Worm (Caenorhabditis elegans) whole organism, young adult: ENCODE data around the gene ptr-16.

Source experiments
- C06A6.2 ChIP-seq: fragments of 200-800 bp; sonication (Bioruptor generic); conservative IDR thresholded peaks from 2 replicates; pipeline ENCODE4 v1.3.6; 2022; ENCODE audit warnings: missing genetic modification characterization, missing compliant biosample characterization
- D2030.7 ChIP-seq: fragments of 200-800 bp; sonication (Bioruptor generic); IDR thresholded peaks from 2 replicates; pipeline ENCODE4 v1.3.6; 2022; ENCODE audit warnings: missing genetic modification reagents, missing genetic modification characterization, missing compliant biosample characterization
- F10E7.11 ChIP-seq: sonication (generic microtip); optimal IDR thresholded peaks from 2 replicates; lab custom pipeline; 2017; ENCODE audit warnings: mild to moderate bottlenecking, missing genetic modification characterization, moderate library complexity, missing compliant biosample characterization
- F33H1.4 ChIP-seq: fragments of 200-800 bp; sonication (Bioruptor generic); IDR thresholded peaks from 2 replicates; pipeline ENCODE4 v1.3.6; 2022; ENCODE audit warnings: missing genetic modification reagents, missing genetic modification characterization, missing compliant biosample characterization
- F37B4.10 ChIP-seq: fragments of 200-800 bp; sonication (Bioruptor generic); IDR thresholded peaks from 2 replicates; pipeline ENCODE4 v1.3.6; 2022; ENCODE audit warnings: missing genetic modification characterization, missing compliant biosample characterization
- T07F8.4 ChIP-seq: sonication (generic microtip); optimal IDR thresholded peaks from 2 replicates; lab custom pipeline; 2016; ENCODE audit warnings: mild to moderate bottlenecking, missing genetic modification characterization, moderate library complexity, missing compliant biosample characterization
- Y53G8AR.9 ChIP-seq: fragments of 200-800 bp; sonication (Bioruptor generic); conservative IDR thresholded peaks from 2 replicates; pipeline ENCODE4 v1.3.6; 2022; ENCODE audit warnings: missing genetic modification reagents, missing genetic modification characterization, missing compliant biosample characterization
- Y56A3A.18 ChIP-seq: fragments of 200-800 bp; sonication (Bioruptor generic); IDR thresholded peaks from 2 replicates; pipeline ENCODE4 v1.3.6; 2022; ENCODE audit warnings: missing genetic modification reagents, missing genetic modification characterization, missing compliant biosample characterization
- bed-2 ChIP-seq: fragments of 200-800 bp; sonication (Bioruptor generic); IDR thresholded peaks from 2 replicates; pipeline ENCODE4 v1.3.6; 2022; ENCODE audit warnings: missing genetic modification reagents, missing genetic modification characterization, missing compliant biosample characterization
- ccch-3 ChIP-seq: fragments of 200-800 bp; sonication (Bioruptor generic); optimal IDR thresholded peaks from 2 replicates; lab custom pipeline; 2018; ENCODE audit warnings: mild to moderate bottlenecking, missing genetic modification characterization, missing compliant biosample characterization
- cebp-1 ChIP-seq, 2 experiments: fragments of 200-800 bp in 1 of 2; sonication (Bioruptor generic) in 1 of 2; sonication (generic microtip) in 1 of 2; IDR thresholded peaks in 1 of 2; optimal IDR thresholded peaks in 1 of 2; 2 replicates each; pipeline versions ENCODE4 v1.3.6 to Lab custom; 2017 to 2022; ENCODE audit warnings: missing compliant biosample characterization in 2 of 2, missing genetic modification characterization in 2 of 2, mild to moderate bottlenecking in 1 of 2, missing genetic modification reagents in 1 of 2, moderate library complexity in 1 of 2
- ceh-100 ChIP-seq: fragments of 200-800 bp; sonication (Bioruptor generic); IDR thresholded peaks from 2 replicates; pipeline ENCODE4 v1.3.6; 2022; ENCODE audit warnings: missing genetic modification reagents, missing genetic modification characterization, missing compliant biosample characterization
- ceh-58 ChIP-seq: fragments of 200-800 bp; sonication (Bioruptor generic); IDR thresholded peaks from 2 replicates; pipeline ENCODE4 v1.3.6; 2022; ENCODE audit warnings: missing genetic modification characterization, missing compliant biosample characterization
- chd-7 ChIP-seq: sonication (generic microtip); optimal IDR thresholded peaks from 2 replicates; lab custom pipeline; 2016; ENCODE audit warnings: mild to moderate bottlenecking, missing genetic modification characterization, moderate library complexity, missing compliant biosample characterization
- dox-1 ChIP-seq: fragments of 200-800 bp; sonication (Bioruptor generic); IDR thresholded peaks from 2 replicates; pipeline ENCODE4 v1.3.6; 2022; ENCODE audit warnings: missing genetic modification reagents, missing genetic modification characterization, missing compliant biosample characterization
- efl-1 ChIP-seq: fragments of 150-350 bp; optimal IDR thresholded peaks from 2 replicates; lab custom pipeline; 2014; ENCODE audit warnings: missing biosample characterization, missing genetic modification reagents, missing genetic modification characterization
- egl-18 ChIP-seq: fragments of 200-800 bp; sonication (Bioruptor generic); IDR thresholded peaks from 2 replicates; pipeline ENCODE4 v1.3.6; 2022; ENCODE audit warnings: missing genetic modification reagents, missing genetic modification characterization, missing compliant biosample characterization
- ekl-4 ChIP-seq: fragments of 200-800 bp; sonication (Bioruptor generic); IDR thresholded peaks from 2 replicates; pipeline ENCODE4 v1.3.6; 2022; ENCODE audit warnings: missing genetic modification reagents, missing genetic modification characterization, missing compliant biosample characterization
- hmg-20 ChIP-seq: fragments of 200-800 bp; sonication (Bioruptor generic); IDR thresholded peaks from 2 replicates; pipeline ENCODE4 v1.3.6; 2022; ENCODE audit warnings: missing genetic modification reagents, missing genetic modification characterization, missing compliant biosample characterization
- let-607 ChIP-seq, 2 experiments: fragments of 200-800 bp in 1 of 2; sonication (Bioruptor generic) in 1 of 2; sonication (generic microtip) in 1 of 2; optimal IDR thresholded peaks; 2 replicates each; lab custom pipeline; 2016 to 2018; ENCODE audit warnings: mild to moderate bottlenecking in 2 of 2, missing compliant biosample characterization in 2 of 2, missing genetic modification characterization in 2 of 2, moderate library complexity in 2 of 2, missing genotype in 1 of 2
- lin-26 ChIP-seq: fragments of 200-800 bp; sonication (Bioruptor generic); IDR thresholded peaks from 2 replicates; pipeline ENCODE4 v1.3.6; 2022; ENCODE audit warnings: missing genetic modification reagents, missing genetic modification characterization, missing compliant biosample characterization
- lsl-1 ChIP-seq: fragments of 200-800 bp; sonication (Bioruptor generic); optimal IDR thresholded peaks from 2 replicates; lab custom pipeline; 2018; ENCODE audit warnings: mild to moderate bottlenecking, missing genetic modification characterization, moderate library complexity, missing compliant biosample characterization
- madf-10 ChIP-seq: sonication (generic microtip); optimal IDR thresholded peaks from 2 replicates; lab custom pipeline; 2016; ENCODE audit warnings: mild to moderate bottlenecking, missing genetic modification characterization, missing compliant biosample characterization
- madf-3 ChIP-seq: fragments of 200-800 bp; sonication (Bioruptor generic); IDR thresholded peaks from 2 replicates; pipeline ENCODE4 v1.3.6; 2022; ENCODE audit warnings: missing genetic modification reagents, missing genetic modification characterization, missing compliant biosample characterization
- nfyb-1 ChIP-seq: fragments of 200-800 bp; sonication (Bioruptor generic); IDR thresholded peaks from 2 replicates; pipeline ENCODE4 v1.3.6; 2022; ENCODE audit warnings: missing genetic modification reagents, missing genetic modification characterization, missing compliant biosample characterization
- nhr-120 ChIP-seq: fragments of 200-800 bp; sonication (Bioruptor generic); IDR thresholded peaks from 2 replicates; pipeline ENCODE4 v1.3.6; 2022; ENCODE audit warnings: missing genetic modification characterization, missing compliant biosample characterization
- rcor-1 ChIP-seq: fragments of 200-800 bp; sonication (Bioruptor generic); IDR thresholded peaks from 2 replicates; pipeline ENCODE4 v1.3.6; 2022; ENCODE audit warnings: missing genetic modification reagents, missing genetic modification characterization, missing compliant biosample characterization
- repo-1 ChIP-seq: sonication (generic microtip); optimal IDR thresholded peaks from 2 replicates; lab custom pipeline; 2017; ENCODE audit warnings: mild to moderate bottlenecking, missing genetic modification characterization, missing compliant biosample characterization
- rpc-1 ChIP-seq, 2 experiments: fragments of 150-350 bp in 1 of 2; sonication (generic microtip) in 1 of 2; optimal IDR thresholded peaks; 2 replicates each; lab custom pipeline; 2014 to 2018; ENCODE audit warnings: missing biosample characterization in 1 of 2, missing genetic modification characterization in 1 of 2, missing genetic modification reagents in 1 of 2, missing genotype in 1 of 2
- sdz-38 ChIP-seq: sonication (generic microtip); optimal IDR thresholded peaks from 2 replicates; lab custom pipeline; 2016; ENCODE audit warnings: missing genotype, missing genetic modification characterization, missing compliant biosample characterization
- snpc-1.1 ChIP-seq: sonication (generic microtip); optimal IDR thresholded peaks from 2 replicates; lab custom pipeline; 2017; ENCODE audit warnings: missing genetic modification characterization, mild to moderate bottlenecking, missing compliant biosample characterization, antibody characterized with exemption, moderate library complexity, missing genotype, missing genetic modification reagents; ENCODE audit not compliant: insufficient read depth
- tbx-9 ChIP-seq: sonication (generic microtip); optimal IDR thresholded peaks from 2 replicates; lab custom pipeline; 2016; ENCODE audit warnings: borderline replicate concordance, missing genetic modification characterization, inconsistent platforms, missing compliant biosample characterization
- tlf-1 ChIP-seq: fragments of 200-800 bp; sonication (Bioruptor generic); optimal IDR thresholded peaks from 2 replicates; lab custom pipeline; 2018; ENCODE audit warnings: mild to moderate bottlenecking, missing genetic modification characterization, missing compliant biosample characterization
- unc-130 ChIP-seq: sonication (generic microtip); optimal IDR thresholded peaks from 2 replicates; lab custom pipeline; 2016; ENCODE audit warnings: missing genetic modification reagents, missing genetic modification characterization, missing compliant biosample characterization
- ztf-18 ChIP-seq: sonication (generic microtip); optimal IDR thresholded peaks from 2 replicates; lab custom pipeline; 2016; ENCODE audit warnings: missing genotype, mild to moderate bottlenecking, missing genetic modification characterization, missing compliant biosample characterization

Gene ptr-16

DNA sequence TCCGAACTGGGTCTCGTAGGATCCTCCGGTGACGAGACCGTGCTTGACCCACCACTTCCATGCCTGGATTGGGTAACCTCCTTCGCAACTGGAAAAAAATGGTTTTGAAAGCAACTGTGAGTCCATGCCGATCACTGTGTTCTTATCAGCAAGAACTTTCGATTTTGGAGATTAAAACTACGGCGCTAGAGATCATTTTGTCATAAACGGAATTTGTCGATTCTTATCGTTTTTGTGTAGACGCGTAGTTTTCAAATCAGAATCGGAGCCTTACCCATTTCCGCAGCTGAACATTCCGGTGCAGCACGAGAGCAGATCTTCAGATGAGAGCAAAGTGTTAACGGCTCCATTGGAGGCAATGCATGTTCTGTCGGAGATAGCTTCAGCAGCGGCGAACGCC is 32.3 kb upstream of the ptr-16 start:
- TF ChIP-seq nhr-120: 0 out of 2 replicates have a peak, but pooled peaks have one; percentile 21
- TF ChIP-seq madf-3 (GFP tag; lab: Robert Waterston, UW): 0 out of 2 replicates have a peak, but pooled peaks have one; percentile 15
- no peak for TF ChIP-seq F37B4.10 (GFP tag; lab: Robert Waterston, UW)
- TF ChIP-seq, all 124 proteins: peak for 2

DNA sequence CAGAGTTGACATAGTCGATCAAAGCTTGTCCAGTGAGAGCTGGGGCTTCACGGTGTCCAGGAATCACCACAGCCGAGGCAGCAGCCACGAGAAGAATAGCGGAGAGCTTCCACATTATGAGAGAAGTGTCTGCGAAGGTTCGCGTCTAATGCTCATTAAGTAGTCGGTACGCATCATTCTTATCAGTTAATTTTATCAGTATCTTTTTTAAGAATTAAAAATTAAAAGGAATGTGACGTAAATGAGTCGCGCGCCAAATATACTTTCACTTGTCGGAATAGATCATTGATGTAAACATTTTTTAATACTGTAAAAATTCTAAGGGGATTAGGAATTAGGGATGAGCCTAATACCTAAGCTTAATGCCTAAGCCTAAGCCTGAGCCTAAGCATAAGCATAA is 31.7 kb upstream of the ptr-16 start, which contains the start of gene cpr-5:
TSS of gene cpr-5 (minus strand) at position 197 of the 400 bp plus-strand sequence.
- TF ChIP-seq ztf-18 (no peak), T07F8.4 (tag; lab: Kevin White, UChicago) (no peak), sdz-38 (tag; lab: Kevin White, UChicago) (no peak), chd-7 (no peak), cebp-1 (GFP tag; IDR thresholded peaks at IDR 0.05; lab: Robert Waterston, UW) (no peak), cebp-1 (tag; optimal IDR thresholded peaks at IDR 0.05; lab: Kevin White, UChicago) (no peak), egl-18 (GFP tag; lab: Robert Waterston, UW) (no peak), F33H1.4 (GFP tag; lab: Robert Waterston, UW) (no peak), D2030.7 (GFP tag; lab: Robert Waterston, UW) (no peak), lsl-1 (GFP tag; lab: Kevin White, UChicago) (no peak), tlf-1 (no peak), F10E7.11 (no peak), ccch-3 (GFP tag; lab: Kevin White, UChicago) (no peak), efl-1 (GFP tag; lab: Kevin White, UChicago) (no peak), dox-1 (GFP tag; lab: Robert Waterston, UW) (no peak), rpc-1 (optimal IDR thresholded peaks at IDR 0.05; lab: Kevin White, UChicago) (no peak), rpc-1 (tag; optimal IDR thresholded peaks at IDR 0.05; lab: Kevin White, UChicago) (no peak)

DNA sequence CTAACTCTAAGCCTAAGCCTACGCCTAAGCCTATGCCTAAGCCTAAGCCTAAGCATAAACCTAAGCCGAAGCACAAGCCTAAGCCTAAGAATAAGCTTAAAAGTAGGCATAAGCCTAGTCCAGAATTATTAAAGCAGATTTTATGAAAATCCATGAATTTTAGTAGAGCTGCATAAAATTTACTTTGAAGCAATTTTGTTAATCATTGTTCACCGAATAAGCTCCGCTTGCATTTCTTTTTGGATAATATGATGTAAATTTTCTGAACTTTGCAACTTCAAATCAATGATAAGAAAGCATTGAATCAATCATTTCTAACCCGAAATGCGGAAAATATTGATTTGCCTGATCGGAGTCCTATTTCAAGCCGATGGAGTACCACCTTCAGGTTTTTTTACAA is 31.2 kb upstream of the ptr-16 start, which contains the start of gene cpr-8:
TSS of gene cpr-8 (plus strand) at position 301 of the 400 bp plus-strand sequence.
- TF ChIP-seq tbx-9: no peak
- TF ChIP-seq rcor-1 (GFP tag; lab: Robert Waterston, UW): no peak
- no peak for TF ChIP-seq egl-18 (GFP tag; lab: Robert Waterston, UW)
- no peak for TF ChIP-seq snpc-1.1 (tag; lab: Kevin White, UChicago)
- no peak for TF ChIP-seq let-607 (tag; optimal IDR thresholded peaks at IDR 0.05; lab: Kevin White, UChicago)
- TF ChIP-seq nfyb-1 (GFP tag; lab: Robert Waterston, UW): no peak
- no peak for TF ChIP-seq hmg-20 (GFP tag; lab: Robert Waterston, UW)
- no peak for TF ChIP-seq Y56A3A.18
- TF ChIP-seq ceh-58 (GFP tag; lab: Robert Waterston, UW): no peak
- no peak for TF ChIP-seq C06A6.2 (GFP tag; lab: Robert Waterston, UW)
- TF ChIP-seq T07F8.4 (tag; lab: Kevin White, UChicago): no peak
- TF ChIP-seq sdz-38 (tag; lab: Kevin White, UChicago): no peak
- no peak for TF ChIP-seq unc-130 (GFP tag; lab: Kevin White, UChicago)
- TF ChIP-seq F10E7.11: no peak
- TF ChIP-seq repo-1 (tag; lab: Kevin White, UChicago): no peak
- no peak for TF ChIP-seq madf-10 (tag; lab: Kevin White, UChicago)
- TF ChIP-seq, all 124 proteins: peak for 0

DNA sequence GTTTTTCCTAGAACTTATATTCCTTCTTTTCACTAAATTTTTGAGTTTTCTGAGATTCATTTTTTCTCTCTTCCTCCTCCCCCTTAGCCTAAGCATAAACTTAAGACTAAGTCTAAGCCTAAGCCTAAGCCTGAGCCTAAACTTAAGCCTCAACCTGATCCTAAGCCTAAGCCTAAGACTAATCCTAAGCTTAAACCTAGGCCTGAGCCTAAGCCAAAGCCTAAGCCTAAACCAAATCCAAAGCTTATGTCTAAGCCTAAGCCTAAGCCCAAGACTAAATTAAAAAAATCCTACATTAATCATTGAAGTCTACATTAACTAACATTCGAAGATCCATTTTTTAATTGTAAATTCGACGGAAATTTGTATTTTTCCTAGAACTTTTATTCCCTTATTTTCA is 24.7 kb upstream of the ptr-16 start:
- no peak for TF ChIP-seq ceh-100 (GFP tag; lab: Robert Waterston, UW)
- TF ChIP-seq lin-26: no peak
- TF ChIP-seq bed-2: no peak
- no peak for TF ChIP-seq Y53G8AR.9 (GFP tag; lab: Robert Waterston, UW)
- TF ChIP-seq ekl-4 (GFP tag; lab: Robert Waterston, UW): no peak
- no peak for TF ChIP-seq egl-18 (GFP tag; lab: Robert Waterston, UW)
- no peak for TF ChIP-seq C06A6.2 (GFP tag; lab: Robert Waterston, UW)
- TF ChIP-seq, all 124 proteins: peak for 0
